Worm (Caenorhabditis elegans): ENCODE measurements around the gene irld-7.

irld-7 gene

DNA sequence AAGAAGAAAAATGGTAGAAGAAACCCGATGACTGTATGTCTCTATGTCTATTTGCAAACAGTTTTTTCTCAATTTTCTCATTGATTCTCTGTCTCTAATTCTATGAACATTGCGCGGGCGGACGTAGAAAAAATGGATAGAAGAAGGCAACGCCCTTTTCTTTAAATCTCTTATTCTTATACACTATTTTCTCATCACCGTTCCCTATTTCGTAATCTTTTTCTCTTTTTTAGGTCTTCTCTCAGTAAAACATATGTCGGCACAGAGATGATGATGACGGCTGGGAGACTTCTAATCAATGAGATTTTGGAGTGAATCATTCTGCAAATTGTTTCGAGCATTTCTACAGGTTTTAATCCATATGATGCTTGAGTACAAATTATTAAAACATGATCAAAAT lies 32.0 kb downstream of the irld-7 start (continued):
- no peak for TF ChIP-seq ces-1 (GFP tag; optimal IDR thresholded peaks at IDR 0.05)
- no peak for TF ChIP-seq ceh-8 (GFP tag; optimal IDR thresholded peaks at IDR 0.05)
- peak; percentile 94 for TF ChIP-seq lin-14 (GFP tag; optimal IDR thresholded peaks at IDR 0.05)
- TF ChIP-seq nhr-84 (tag; optimal IDR thresholded peaks at IDR 0.05): no peak
- no peak for TF ChIP-seq unc-98 (GFP tag; IDR thresholded peaks at IDR 0.05)
- TF ChIP-seq C04F5.9 (tag; optimal IDR thresholded peaks at IDR 0.05): no peak
- TF ChIP-seq lir-3 (tag; optimal IDR thresholded peaks at IDR 0.05; ENCODE audit: poor library complexity): no peak
- TF ChIP-seq nhr-47 (tag; optimal IDR thresholded peaks at IDR 0.05): no peak
- TF ChIP-seq pqm-1 (tag; optimal IDR thresholded peaks at IDR 0.05): no peak
- TF ChIP-seq nhr-19 (GFP tag; conservative IDR thresholded peaks at IDR 0.05): no peak
- no peak for TF ChIP-seq lin-15B (tag; optimal IDR thresholded peaks at IDR 0.05)
- no peak for TF ChIP-seq C16A3.4 (tag; optimal IDR thresholded peaks at IDR 0.05)
- no peak for TF ChIP-seq fkh-10 (GFP tag; optimal IDR thresholded peaks at IDR 0.05)
- TF ChIP-seq ceh-63 (GFP tag; optimal IDR thresholded peaks at IDR 0.05): no peak
- peak; percentile 13 to 17 for TF ChIP-seq efl-1 (optimal IDR thresholded peaks at IDR 0.05)
- TF ChIP-seq efl-1 (GFP tag; optimal IDR thresholded peaks at IDR 0.05 in 1 of 2): peak; percentile 20 to 91
- TF ChIP-seq nhr-237 (tag; optimal IDR thresholded peaks at IDR 0.05): peak; percentile 17
- TF ChIP-seq pag-3 (tag; optimal IDR thresholded peaks at IDR 0.05; ENCODE audit: borderline replicate concordance, insufficient read depth): no peak
- no peak for TF ChIP-seq unc-30 (tag; optimal IDR thresholded peaks at IDR 0.05)
- TF ChIP-seq pax-3 (tag; optimal IDR thresholded peaks at IDR 0.05): no peak
- no peak for TF ChIP-seq C34B4.2 (tag; optimal IDR thresholded peaks at IDR 0.05)
- TF ChIP-seq mdl-1 (tag; optimal IDR thresholded peaks at IDR 0.05): no peak
- TF ChIP-seq unc-130 (tag; optimal IDR thresholded peaks at IDR 0.05): no peak
- no peak for TF ChIP-seq alr-1 (tag; optimal IDR thresholded peaks at IDR 0.05; ENCODE audit: borderline replicate concordance)
- TF ChIP-seq F16B12.6 (tag; optimal IDR thresholded peaks at IDR 0.05): no peak
- TF ChIP-seq irx-1 (tag; optimal IDR thresholded peaks at IDR 0.05): no peak
- TF ChIP-seq nhr-76 (tag; optimal IDR thresholded peaks at IDR 0.05): no peak
- no peak for TF ChIP-seq fkh-4 (tag; optimal IDR thresholded peaks at IDR 0.05; ENCODE audit: borderline replicate concordance)
- TF ChIP-seq dsc-1 (tag; optimal IDR thresholded peaks at IDR 0.05): no peak
- TF ChIP-seq dpl-1 (GFP tag; optimal IDR thresholded peaks at IDR 0.05): peak; percentile 15 to 30 (median 23)

ce11 chrIV:6623390-6623789 lies 33.2 kb downstream of the irld-7 start, which contains the start of gene C01B10.44:
Gene C01B10.44, plus strand, starts transcription at chrIV:6623690.
- TF ChIP-seq dsc-1 (tag; optimal IDR thresholded peaks at IDR 0.05) (no peak), efl-3 (GFP tag; optimal IDR thresholded peaks at IDR 0.05) (no peak), pax-3 (tag; optimal IDR thresholded peaks at IDR 0.05) (no peak), C34B4.2 (tag; optimal IDR thresholded peaks at IDR 0.05) (no peak), mep-1 (tag; optimal IDR thresholded peaks at IDR 0.05) (no peak), lin-14 (GFP tag; optimal IDR thresholded peaks at IDR 0.05) (no peak), skn-1 (tag; optimal IDR thresholded peaks at IDR 0.05) (no peak), ceh-63 (GFP tag; optimal IDR thresholded peaks at IDR 0.05) (no peak), unc-30 (tag; optimal IDR thresholded peaks at IDR 0.05) (no peak), nhr-77 (tag; optimal IDR thresholded peaks at IDR 0.05) (no peak), ceh-82 (tag; optimal IDR thresholded peaks at IDR 0.05) (no peak), nhr-12 (tag; optimal IDR thresholded peaks at IDR 0.05) (no peak), nhr-237 (tag; optimal IDR thresholded peaks at IDR 0.05) (no peak), ceh-90 (tag; optimal IDR thresholded peaks at IDR 0.05) (no peak), aly-2 (tag; optimal IDR thresholded peaks at IDR 0.05) (no peak), dpl-1 (GFP tag; optimal IDR thresholded peaks at IDR 0.05) (no peak), ets-5 (GFP tag; IDR thresholded peaks at IDR 0.05) (no peak), nhr-71 (tag; optimal IDR thresholded peaks at IDR 0.05) (no peak), hlh-17 (GFP tag; optimal IDR thresholded peaks at IDR 0.05; ENCODE audit: borderline replicate concordance) (no peak)

Measured in whole organism, L1 larva.